Worm (Caenorhabditis elegans): ENCODE results near the gene atg-4.2.
A peak's percentile ranks its signal among the peaks of the same experiment; 100 is the strongest.

Gene atg-4.2

ce11 chrIV:11646908-11647307 is 20.9 kb upstream of the atg-4.2 start (continued):
- TF ChIP-seq lir-3 (tag; optimal IDR thresholded peaks at IDR 0.05; ENCODE audit: poor library complexity) (no peak), tbx-2 (tag; optimal IDR thresholded peaks at IDR 0.05) (no peak), isw-1 (GFP tag; IDR thresholded peaks at IDR 0.05) (no peak), unc-98 (GFP tag; IDR thresholded peaks at IDR 0.05) (no peak), nhr-84 (tag; optimal IDR thresholded peaks at IDR 0.05) (no peak), fkh-10 (GFP tag; optimal IDR thresholded peaks at IDR 0.05) (no peak), C04F5.9 (tag; optimal IDR thresholded peaks at IDR 0.05) (no peak), ceh-63 (GFP tag; optimal IDR thresholded peaks at IDR 0.05) (no peak), lin-39 (tag; optimal IDR thresholded peaks at IDR 0.05) (no peak), snu-23 (GFP tag; optimal IDR thresholded peaks at IDR 0.05) (peak; percentile 21), efl-3 (GFP tag; optimal IDR thresholded peaks at IDR 0.05) (no peak), nhr-76 (tag; optimal IDR thresholded peaks at IDR 0.05) (no peak), lin-13 (GFP tag; optimal IDR thresholded peaks at IDR 0.05) (no peak), blmp-1 (tag; optimal IDR thresholded peaks at IDR 0.05) (no peak), F16B12.6 (tag; optimal IDR thresholded peaks at IDR 0.05) (no peak), nhr-71 (tag; optimal IDR thresholded peaks at IDR 0.05) (peak; percentile 64), zip-4 (GFP tag; optimal IDR thresholded peaks at IDR 0.05) (no peak), aly-2 (tag; optimal IDR thresholded peaks at IDR 0.05) (no peak), mab-9 (GFP tag; IDR thresholded peaks at IDR 0.05) (no peak), nhr-85 (tag) (no peak), egl-13 (tag; optimal IDR thresholded peaks at IDR 0.05) (no peak), fkh-8 (tag; optimal IDR thresholded peaks at IDR 0.05) (no peak), rnt-1 (tag; optimal IDR thresholded peaks at IDR 0.05) (peak; percentile 52), lin-15B (tag; optimal IDR thresholded peaks at IDR 0.05) (no peak), fos-1 (tag; optimal IDR thresholded peaks at IDR 0.05) (no peak), hlh-4 (tag; optimal IDR thresholded peaks at IDR 0.05) (no peak), ama-1 (optimal IDR thresholded peaks at IDR 0.05) (no peak), nhr-11 (tag; optimal IDR thresholded peaks at IDR 0.05) (no peak), zag-1 (tag; optimal IDR thresholded peaks at IDR 0.05) (no peak), tlp-1 (tag; optimal IDR thresholded peaks at IDR 0.05) (no peak), hpl-2 (GFP tag; optimal IDR thresholded peaks at IDR 0.05) (no peak)

- TF ChIP-seq unc-130 (tag; optimal IDR thresholded peaks at IDR 0.05) (peak; percentile 6), fkh-8 (tag; optimal IDR thresholded peaks at IDR 0.05) (no peak), nhr-90 (tag; optimal IDR thresholded peaks at IDR 0.05; ENCODE audit: poor library complexity) (no peak), ets-5 (GFP tag; IDR thresholded peaks at IDR 0.05) (no peak), unc-62 (GFP tag; optimal IDR thresholded peaks at IDR 0.05) (no peak), pqm-1 (tag; optimal IDR thresholded peaks at IDR 0.05) (no peak), dpl-1 (GFP tag; optimal IDR thresholded peaks at IDR 0.05) (no peak), lir-3 (tag; optimal IDR thresholded peaks at IDR 0.05; ENCODE audit: poor library complexity) (no peak), nhr-19 (GFP tag; conservative IDR thresholded peaks at IDR 0.05) (peak; percentile 31; the same call in 1 of the 2 replicates), sup-37 (GFP tag; optimal IDR thresholded peaks at IDR 0.05) (no peak), nhr-237 (tag; optimal IDR thresholded peaks at IDR 0.05) (no peak), rnt-1 (tag; optimal IDR thresholded peaks at IDR 0.05) (peak; percentile 41), efl-3 (GFP tag; optimal IDR thresholded peaks at IDR 0.05) (no peak), pag-3 (tag; optimal IDR thresholded peaks at IDR 0.05; ENCODE audit: borderline replicate concordance, insufficient read depth) (no peak), snu-23 (GFP tag; optimal IDR thresholded peaks at IDR 0.05) (peak; percentile 33), lin-14 (GFP tag; optimal IDR thresholded peaks at IDR 0.05) (peak; percentile 67), nhr-20 (tag; optimal IDR thresholded peaks at IDR 0.05) (peak; percentile 6), lsy-2 (tag; optimal IDR thresholded peaks at IDR 0.05) (peak in 1 of 2 experiments; percentile 42), nhr-71 (tag; optimal IDR thresholded peaks at IDR 0.05) (peak; percentile 82), nhr-84 (tag; optimal IDR thresholded peaks at IDR 0.05) (no peak)
Measured at ce11 chrIV:11649031-11649430, 18.8 kb upstream of the atg-4.2 start, which contains the start of gene ZK809.8. Gene ZK809.8 (minus strand): TSS chrIV:11649064.

Data from whole organism, L1 larva.